Worm (Caenorhabditis elegans): ENCODE data around the gene B0244.10.

The B0244.10 gene

DNA sequence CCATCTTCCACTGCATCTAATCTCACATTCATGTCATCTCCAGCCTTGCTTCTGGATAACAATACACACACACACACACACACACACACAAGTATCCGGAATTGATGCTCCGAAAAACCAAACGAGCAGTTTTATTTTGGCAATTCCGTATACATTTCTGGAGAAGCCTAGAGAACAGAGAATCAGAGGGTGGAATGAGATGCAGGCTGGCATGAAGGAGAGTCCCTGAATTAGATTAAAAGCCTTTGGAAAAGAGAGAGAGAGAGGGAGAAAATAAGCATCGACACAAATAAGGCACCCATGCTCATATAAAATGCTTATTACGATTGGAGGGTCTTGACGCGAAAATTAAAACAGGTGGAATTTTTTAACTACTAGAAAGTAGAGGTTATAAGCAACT lies 25.8 kb downstream of the B0244.10 start:
- TF ChIP-seq skn-1 (tag; optimal IDR thresholded peaks at IDR 0.05) = no peak
- TF ChIP-seq egl-5 (tag; optimal IDR thresholded peaks at IDR 0.05) = peak; percentile 10
- TF ChIP-seq nfya-1 (tag; optimal IDR thresholded peaks at IDR 0.05; ENCODE audit: insufficient read depth) = peak; percentile 7
- no peak for TF ChIP-seq ztf-4 (tag; optimal IDR thresholded peaks at IDR 0.05)

DNA sequence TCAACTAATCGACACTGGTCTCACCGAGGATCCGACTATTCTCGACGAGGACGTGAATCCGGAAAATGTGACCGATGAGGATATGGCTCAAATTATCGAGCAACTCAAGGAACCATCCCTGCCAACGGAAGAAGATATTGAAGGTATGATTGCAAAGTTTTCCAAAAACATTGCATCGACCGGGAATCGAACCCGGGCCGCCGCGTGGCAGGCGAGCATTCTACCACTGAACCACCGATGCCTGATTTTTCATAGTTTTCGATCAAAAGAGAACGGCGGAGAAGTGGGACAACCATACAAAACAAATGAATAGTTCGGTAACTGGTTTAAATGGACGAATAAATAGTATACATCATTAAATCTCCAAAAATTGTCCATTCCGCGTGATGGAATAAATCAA lies 26.9 kb downstream of the B0244.10 start:
- TF ChIP-seq ama-1 (optimal IDR thresholded peaks at IDR 0.05) (no peak), tbx-2 (tag; optimal IDR thresholded peaks at IDR 0.05) (peak; percentile 3)

DNA sequence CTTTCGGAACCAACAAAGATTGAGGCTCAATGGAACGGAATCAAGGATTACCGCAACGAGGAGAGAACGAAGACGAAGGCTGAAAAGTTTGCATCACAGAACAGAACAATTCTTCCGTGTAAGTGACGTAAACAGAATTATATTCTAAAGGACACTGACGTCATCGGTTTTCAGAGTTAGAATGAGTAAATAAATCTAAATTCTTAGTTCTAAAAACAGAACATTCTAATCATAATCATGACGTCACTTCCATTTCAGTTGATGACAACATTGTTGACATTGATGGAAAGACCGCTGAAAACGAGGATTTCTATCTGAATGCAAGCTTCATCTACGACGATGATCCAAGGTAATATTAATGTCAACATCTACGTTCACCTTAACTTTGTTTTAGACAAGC lies 29.0 kb downstream of the B0244.10 start:
- TF ChIP-seq egl-27 (tag; optimal IDR thresholded peaks at IDR 0.05) (no peak), fkh-10 (GFP tag; optimal IDR thresholded peaks at IDR 0.05) (no peak), pha-4 (tag; optimal IDR thresholded peaks at IDR 0.05) (no peak), nhr-43 (tag; optimal IDR thresholded peaks at IDR 0.05; ENCODE audit: poor library complexity, severe bottlenecking) (no peak), ceh-28 (tag; optimal IDR thresholded peaks at IDR 0.05) (no peak), lsy-12 (tag; optimal IDR thresholded peaks at IDR 0.05) (no peak), ama-1 (optimal IDR thresholded peaks at IDR 0.05) (no peak), nhr-12 (tag; optimal IDR thresholded peaks at IDR 0.05) (no peak), ceh-9 (tag; optimal IDR thresholded peaks at IDR 0.05) (no peak), nhr-23 (tag; optimal IDR thresholded peaks at IDR 0.05) (no peak), eor-1 (tag; optimal IDR thresholded peaks at IDR 0.05) (no peak), lin-15B (tag; optimal IDR thresholded peaks at IDR 0.05) (no peak), nhr-76 (tag; optimal IDR thresholded peaks at IDR 0.05) (no peak), fos-1 (tag; optimal IDR thresholded peaks at IDR 0.05) (no peak), unc-39 (tag; optimal IDR thresholded peaks at IDR 0.05) (no peak), hmg-11 (tag; optimal IDR thresholded peaks at IDR 0.05) (no peak), ceh-16 (tag; optimal IDR thresholded peaks at IDR 0.05) (no peak), elt-3 (tag; optimal IDR thresholded peaks at IDR 0.05) (no peak), daf-12 (tag; optimal IDR thresholded peaks at IDR 0.05) (no peak)

DNA sequence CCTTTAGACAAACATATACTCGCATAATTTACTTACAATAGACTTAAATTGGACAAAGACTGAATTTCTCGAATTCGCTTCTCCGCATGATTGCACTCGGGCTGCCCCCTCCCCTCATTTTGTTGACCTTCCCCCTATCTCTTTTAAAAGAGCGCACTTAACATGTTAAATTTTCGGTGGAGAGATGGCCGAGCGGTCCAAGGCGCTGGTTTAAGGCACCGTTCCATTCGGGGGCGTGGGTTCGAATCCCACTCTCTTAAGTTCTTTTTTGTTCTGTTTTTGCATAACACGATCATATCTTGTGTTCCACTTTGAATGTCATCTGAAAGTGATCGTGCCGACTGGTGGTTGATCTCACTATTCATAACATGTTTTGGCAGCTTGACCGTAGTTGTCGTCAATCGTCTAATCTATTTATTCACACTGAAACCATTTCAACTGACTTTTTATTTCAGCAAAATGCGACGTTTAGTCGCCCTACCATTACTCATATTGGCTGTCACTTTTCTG lies 34.8 kb downstream of the B0244.10 start, which contains the start of gene cutl-23:
cutl-23 (plus strand) TSS at position 460 of the 510 bp plus-strand sequence.
- TF ChIP-seq lsy-12 (tag; optimal IDR thresholded peaks at IDR 0.05) (peak; percentile 28), elt-2 (tag; optimal IDR thresholded peaks at IDR 0.05) (peak; percentile 7), ztf-11 (tag; optimal IDR thresholded peaks at IDR 0.05) (no peak), nhr-28 (tag; optimal IDR thresholded peaks at IDR 0.05) (no peak), nhr-25 (tag; optimal IDR thresholded peaks at IDR 0.05) (peak; percentile 14), nfya-1 (tag; optimal IDR thresholded peaks at IDR 0.05; ENCODE audit: insufficient read depth) (peak; percentile 14), nhr-43 (tag; optimal IDR thresholded peaks at IDR 0.05; ENCODE audit: poor library complexity, severe bottlenecking) (peak; percentile 22)

DNA sequence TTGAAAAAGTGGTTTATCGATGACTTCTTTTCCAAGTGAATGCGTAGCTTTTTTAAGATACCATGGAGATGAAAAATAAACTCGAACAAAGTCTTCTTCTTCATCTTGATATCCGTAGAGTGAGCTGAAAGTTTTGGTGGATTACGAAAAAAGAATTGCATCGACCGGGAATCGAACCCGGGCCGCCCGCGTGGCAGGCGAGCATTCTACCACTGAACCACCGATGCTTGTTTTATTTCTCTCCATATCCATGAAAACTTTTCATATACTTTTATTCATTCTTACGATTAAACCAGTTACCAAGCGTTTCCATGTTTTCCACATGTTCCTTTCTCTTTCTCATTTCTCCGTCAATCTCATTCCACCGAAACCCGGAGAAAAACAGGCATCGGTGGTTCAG lies 47.1 kb downstream of the B0244.10 start:
- no peak for TF ChIP-seq ceh-82 (tag; optimal IDR thresholded peaks at IDR 0.05)
- TF ChIP-seq tbx-2 (tag; optimal IDR thresholded peaks at IDR 0.05) = no peak
- no peak for TF ChIP-seq daf-12 (tag; optimal IDR thresholded peaks at IDR 0.05)
- no peak for TF ChIP-seq nhr-237 (tag; optimal IDR thresholded peaks at IDR 0.05)
- TF ChIP-seq lin-39 (tag; optimal IDR thresholded peaks at IDR 0.05) = no peak

DNA sequence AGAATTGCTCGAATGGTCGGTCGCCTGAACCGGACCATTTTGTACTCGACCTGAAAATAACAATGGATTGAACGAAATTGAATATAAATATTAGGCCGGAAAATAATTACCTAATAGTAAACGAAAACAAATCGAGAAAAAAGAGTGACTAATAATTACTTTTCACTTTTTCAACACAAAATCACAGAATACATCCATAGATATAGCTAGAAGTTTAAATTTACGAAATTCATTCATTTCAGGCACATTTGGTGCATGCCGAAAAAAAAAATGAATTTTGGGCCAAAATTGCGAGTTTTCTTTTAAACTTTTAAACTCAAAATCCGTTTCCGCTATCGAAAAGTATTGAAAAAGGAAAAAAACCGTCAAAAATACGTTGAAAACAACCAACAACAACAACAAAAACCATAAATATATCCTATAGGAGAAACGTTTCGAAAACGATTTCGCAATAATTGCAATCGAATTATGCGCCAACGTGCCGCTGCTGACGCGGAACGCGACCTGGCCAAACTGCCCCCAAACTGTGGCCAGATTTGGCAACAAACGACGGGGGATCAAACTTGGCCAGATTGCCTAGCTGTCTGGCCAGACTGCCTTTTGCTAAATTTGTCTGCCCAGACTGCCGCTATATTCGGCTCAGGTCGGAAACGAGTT lies 50.4 kb downstream of the B0244.10 start, which contains the start of gene Y37B11A.3:
Y37B11A.3 (minus strand) TSS at position 51 of the 657 bp plus-strand sequence.
- TF ChIP-seq ZK546.5 (tag; optimal IDR thresholded peaks at IDR 0.05) = no peak
- peak; percentile 87 for TF ChIP-seq lin-39 (tag; optimal IDR thresholded peaks at IDR 0.05)
- no peak for TF ChIP-seq fos-1 (tag; optimal IDR thresholded peaks at IDR 0.05)
- TF ChIP-seq lsy-12 (tag; optimal IDR thresholded peaks at IDR 0.05) = peak; percentile 60
- peak; percentile 73 for TF ChIP-seq R02D3.7 (tag; optimal IDR thresholded peaks at IDR 0.05)
- no peak for TF ChIP-seq ztf-4 (tag; optimal IDR thresholded peaks at IDR 0.05)
- TF ChIP-seq nhr-11 (tag; optimal IDR thresholded peaks at IDR 0.05) = peak; percentile 11
- peak; percentile 82 for TF ChIP-seq lin-15B (tag; optimal IDR thresholded peaks at IDR 0.05)
- peak; percentile 37 for TF ChIP-seq elt-2 (tag; optimal IDR thresholded peaks at IDR 0.05)
- peak; percentile 85 for TF ChIP-seq nhr-25 (tag; optimal IDR thresholded peaks at IDR 0.05)
- no peak for TF ChIP-seq ceh-9 (tag; optimal IDR thresholded peaks at IDR 0.05)
- no peak for TF ChIP-seq jun-1 (tag; optimal IDR thresholded peaks at IDR 0.05)
- TF ChIP-seq nhr-77 (tag; optimal IDR thresholded peaks at IDR 0.05) = no peak
- no peak for TF ChIP-seq eor-1 (tag; optimal IDR thresholded peaks at IDR 0.05)
- no peak for TF ChIP-seq elt-1 (tag; optimal IDR thresholded peaks at IDR 0.05)
- TF ChIP-seq elt-3 (tag; optimal IDR thresholded peaks at IDR 0.05) = no peak
- TF ChIP-seq ama-1 (optimal IDR thresholded peaks at IDR 0.05) = no peak
- TF ChIP-seq pha-4 (tag; optimal IDR thresholded peaks at IDR 0.05) = no peak
- no peak for TF ChIP-seq mdl-1 (tag; optimal IDR thresholded peaks at IDR 0.05)
- TF ChIP-seq egl-27 (tag; optimal IDR thresholded peaks at IDR 0.05) = no peak
- no peak for TF ChIP-seq skn-1 (tag; optimal IDR thresholded peaks at IDR 0.05)
- TF ChIP-seq pqm-1 (tag; optimal IDR thresholded peaks at IDR 0.05) = no peak
- TF ChIP-seq ceh-28 (tag; optimal IDR thresholded peaks at IDR 0.05) = peak; percentile 35
- TF ChIP-seq nhr-23 (tag; optimal IDR thresholded peaks at IDR 0.05) = peak; percentile 80
- TF ChIP-seq nhr-76 (tag; optimal IDR thresholded peaks at IDR 0.05) = no peak
- no peak for TF ChIP-seq zag-1 (tag; optimal IDR thresholded peaks at IDR 0.05)
- no peak for TF ChIP-seq fkh-10 (GFP tag; optimal IDR thresholded peaks at IDR 0.05)
